Fruit fly (Drosophila melanogaster): ENCODE data around the gene IFT57.

IFT57 gene

dm6 chr2L:3545033-3545666 is 14.6 kb downstream of the IFT57 start (continued):
- no peak for TF ChIP-seq cato (GFP tag; optimal IDR thresholded peaks at IDR 0.05; ENCODE audit: borderline replicate concordance)
- no peak for TF ChIP-seq ab (GFP tag; optimal IDR thresholded peaks at IDR 0.05)
- TF ChIP-seq gcm (GFP tag; optimal IDR thresholded peaks at IDR 0.05), result peak; percentile 0
- TF ChIP-seq CG11456 (GFP tag; IDR thresholded peaks at IDR 0.05), result no peak
- TF ChIP-seq CG12155 (GFP tag; optimal IDR thresholded peaks at IDR 0.05), result no peak
- TF ChIP-seq Hsf (GFP tag; optimal IDR thresholded peaks at IDR 0.05), result no peak
- TF ChIP-seq Kr (GFP tag; optimal IDR thresholded peaks at IDR 0.05), result no peak
- TF ChIP-seq B-H1 (GFP tag; IDR thresholded peaks at IDR 0.05), result no peak
- no peak for TF ChIP-seq ash1 (GFP tag; optimal IDR thresholded peaks at IDR 0.05)
- TF ChIP-seq ac (GFP tag; optimal IDR thresholded peaks at IDR 0.05), result no peak
- 0 out of 4 replicates have a peak, but pooled peaks have one; percentile 53 for TF ChIP-seq chinmo (GFP tag; IDR thresholded peaks at IDR 0.05; ENCODE audit: partially characterized antibody)
- TF ChIP-seq Lim3 (GFP tag; IDR thresholded peaks at IDR 0.05), result no peak
- TF ChIP-seq HLH4C (GFP tag; IDR thresholded peaks at IDR 0.05; ENCODE audit: partially characterized antibody), result peak; percentile 49; the same call in 1 of the 3 replicates
- TF ChIP-seq fd64A (GFP tag; optimal IDR thresholded peaks at IDR 0.05), result no peak
- TF ChIP-seq Jarid2 (GFP tag; optimal IDR thresholded peaks at IDR 0.05), result peak; percentile 6
- no peak for TF ChIP-seq CG17186 (GFP tag; optimal IDR thresholded peaks at IDR 0.05)
- peak; percentile 95 for TF ChIP-seq z (GFP tag; IDR thresholded peaks at IDR 0.05)
- TF ChIP-seq Nf-YC (tag; optimal IDR thresholded peaks at IDR 0.05), result peak; percentile 92
- no peak for TF ChIP-seq rib (GFP tag; IDR thresholded peaks at IDR 0.05)
- TF ChIP-seq Trl (optimal IDR thresholded peaks at IDR 0.05), result peak; percentile 91 to 94
- TF ChIP-seq Trl (GFP tag; optimal IDR thresholded peaks at IDR 0.05), result peak; percentile 42
- peak; percentile 63; the same call in 1 of the 2 replicates for TF ChIP-seq Nf-YA (GFP tag; IDR thresholded peaks at IDR 0.05)
- no peak for TF ChIP-seq Bdp1 (GFP tag; optimal IDR thresholded peaks at IDR 0.05)
- no peak for TF ChIP-seq CG7786 (GFP tag; optimal IDR thresholded peaks at IDR 0.05)
- no peak for TF ChIP-seq CG11696 (GFP tag; IDR thresholded peaks at IDR 0.05)
- TF ChIP-seq yki (optimal IDR thresholded peaks at IDR 0.05), result peak; percentile 95
- no peak for TF ChIP-seq Camta (GFP tag; optimal IDR thresholded peaks at IDR 0.05)
- TF ChIP-seq CG9876 (GFP tag; optimal IDR thresholded peaks at IDR 0.05), result no peak
- TF ChIP-seq CG13287 (GFP tag; IDR thresholded peaks at IDR 0.05; ENCODE audit: partially characterized antibody), result peak; percentile 50; the same call in 1 of the 2 replicates
- TF ChIP-seq sug (tag; optimal IDR thresholded peaks at IDR 0.05), result peak; percentile 35
- no peak for TF ChIP-seq ato (GFP tag; IDR thresholded peaks at IDR 0.05; ENCODE audit: partially characterized antibody)
- TF ChIP-seq CG11560 (tag; IDR thresholded peaks at IDR 0.05), result no peak
- TF ChIP-seq jumu (GFP tag; optimal IDR thresholded peaks at IDR 0.05), result no peak
- TF ChIP-seq eve (GFP tag; optimal IDR thresholded peaks at IDR 0.05), result no peak
- peak; percentile 60; the same call in 1 of the 3 replicates for TF ChIP-seq Doc3 (GFP tag; IDR thresholded peaks at IDR 0.05; ENCODE audit: partially characterized antibody)
- TF ChIP-seq vnd (GFP tag; IDR thresholded peaks at IDR 0.05; ENCODE audit: partially characterized antibody), result no peak
- TF ChIP-seq seq (GFP tag; IDR thresholded peaks at IDR 0.05), result no peak
- peak; percentile 62; the same call in 3 of the 4 replicates for TF ChIP-seq Dll (GFP tag; IDR thresholded peaks at IDR 0.05; ENCODE audit: partially characterized antibody)
- no peak for TF ChIP-seq CG5953 (GFP tag; IDR thresholded peaks at IDR 0.05)
- no peak for TF ChIP-seq CG8924 (tag; optimal IDR thresholded peaks at IDR 0.05)
- no peak for TF ChIP-seq D19B (GFP tag; optimal IDR thresholded peaks at IDR 0.05)
- no peak for TF ChIP-seq maf-S (GFP tag; optimal IDR thresholded peaks at IDR 0.05)
- no peak for TF ChIP-seq CG15269 (tag; optimal IDR thresholded peaks at IDR 0.05)
- TF ChIP-seq CG3407 (GFP tag; optimal IDR thresholded peaks at IDR 0.05), result peak; percentile 100
- TF ChIP-seq CG32532 (GFP tag; IDR thresholded peaks at IDR 0.05), result peak; percentile 75; the same call in 1 of the 2 replicates
- no peak for TF ChIP-seq CG1529 (GFP tag; optimal IDR thresholded peaks at IDR 0.05)
- no peak for TF ChIP-seq chn (GFP tag; optimal IDR thresholded peaks at IDR 0.05)
- peak; percentile 58 for TF ChIP-seq sna (GFP tag; IDR thresholded peaks at IDR 0.05; ENCODE audit: partially characterized antibody)
- TF ChIP-seq Vsx1 (GFP tag; optimal IDR thresholded peaks at IDR 0.05), result no peak
- TF ChIP-seq dimm (GFP tag; IDR thresholded peaks at IDR 0.05), result no peak
- no peak for TF ChIP-seq CG8944 (GFP tag; optimal IDR thresholded peaks at IDR 0.05)
